Worm (Caenorhabditis elegans): ENCODE results near the gene swt-3.
A peak's percentile ranks its signal among the peaks of the same experiment; 100 is the strongest.

The swt-3 gene

ce11 chrIV:10820837-10821671, 40.6 kb upstream of the swt-3 start (continued):
- TF ChIP-seq sptf-2 (GFP tag; optimal IDR thresholded peaks at IDR 0.05) (no peak), madf-3 (GFP tag; IDR thresholded peaks at IDR 0.05) (no peak), lin-54 (GFP tag; optimal IDR thresholded peaks at IDR 0.05) (no peak), madf-8 (GFP tag; conservative IDR thresholded peaks at IDR 0.05) (no peak), mel-28 (tag; optimal IDR thresholded peaks at IDR 0.05; ENCODE audit: borderline replicate concordance) (no peak), madf-10 (tag; optimal IDR thresholded peaks at IDR 0.05) (no peak)

- peak; percentile 33 for TF ChIP-seq atf-7 (tag; optimal IDR thresholded peaks at IDR 0.05)
- peak; percentile 87 for TF ChIP-seq nhr-80 (tag; optimal IDR thresholded peaks at IDR 0.05)
- TF ChIP-seq tlf-1 (GFP tag; optimal IDR thresholded peaks at IDR 0.05), result no peak
- peak in 1 of 2 experiments; percentile 41 for TF ChIP-seq let-607 (tag; optimal IDR thresholded peaks at IDR 0.05)
- TF ChIP-seq nhr-27 (tag; optimal IDR thresholded peaks at IDR 0.05), result no peak
- TF ChIP-seq dox-1 (GFP tag; IDR thresholded peaks at IDR 0.05), result peak; percentile 37; the same call in 1 of the 2 replicates
- TF ChIP-seq attf-5 (GFP tag; optimal IDR thresholded peaks at IDR 0.05), result peak; percentile 49
- 0 out of 2 replicates have a peak, but pooled peaks have one; percentile 10 for TF ChIP-seq hmg-1.2 (GFP tag; IDR thresholded peaks at IDR 0.05)
- no peak for TF ChIP-seq cebp-1 (GFP tag; IDR thresholded peaks at IDR 0.05)
- TF ChIP-seq cebp-1 (tag; optimal IDR thresholded peaks at IDR 0.05), result peak; percentile 21
Observed at ce11 chrIV:10820114-10820513, 39.6 kb upstream of the swt-3 start.

ce11 chrIV:10819049-10819448, 38.6 kb upstream of the swt-3 start:
- TF ChIP-seq tbp1 (GFP tag; optimal IDR thresholded peaks at IDR 0.05) (no peak), lin-35 (GFP tag; optimal IDR thresholded peaks at IDR 0.05) (no peak), chd-7 (tag; optimal IDR thresholded peaks at IDR 0.05) (peak; percentile 17), lin-26 (GFP tag; IDR thresholded peaks at IDR 0.05) (no peak), Y95B8A.8 (GFP tag; IDR thresholded peaks at IDR 0.05) (no peak), K12H6.12 (tag; optimal IDR thresholded peaks at IDR 0.05) (peak; percentile 35), somi-1 (GFP tag; optimal IDR thresholded peaks at IDR 0.05) (no peak), snpc-3.4 (tag; optimal IDR thresholded peaks at IDR 0.05) (no peak), pbrm-1 (GFP tag; IDR thresholded peaks at IDR 0.05) (0 out of 2 replicates have a peak, but pooled peaks have one; percentile 6), dpff-1 (tag; optimal IDR thresholded peaks at IDR 0.05) (no peak), ccch-3 (GFP tag; optimal IDR thresholded peaks at IDR 0.05) (no peak), snpc-4 (GFP tag; optimal IDR thresholded peaks at IDR 0.05) (no peak), snpc-4 (tag; optimal IDR thresholded peaks at IDR 0.05) (no peak), ceh-40 (GFP tag; IDR thresholded peaks at IDR 0.05) (no peak), athp-1 (tag; optimal IDR thresholded peaks at IDR 0.05) (no peak), egrh-3 (GFP tag; IDR thresholded peaks at IDR 0.05) (no peak), atf-7 (tag; optimal IDR thresholded peaks at IDR 0.05) (peak; percentile 36), zfh-2 (GFP tag; conservative IDR thresholded peaks at IDR 0.05) (peak; percentile 75), let-526 (GFP tag; IDR thresholded peaks at IDR 0.05) (no peak), dpl-1 (GFP tag; optimal IDR thresholded peaks at IDR 0.05) (no peak)
